Worm (Caenorhabditis elegans) whole organism, young adult: ENCODE data around the gene ins-8.

Experiments
- C17E4.6 ChIP-seq: fragments of 200-800 bp; sonication (Bioruptor generic); IDR thresholded peaks from 2 replicates; pipeline ENCODE4 v1.3.6; 2022; ENCODE audit warnings: missing genetic modification reagents, missing genetic modification characterization, missing compliant biosample characterization
- F57C9.4 ChIP-seq: sonication (generic microtip); optimal IDR thresholded peaks from 2 replicates; lab custom pipeline; 2017; ENCODE audit warnings: mild to moderate bottlenecking, missing genetic modification characterization, missing compliant biosample characterization
- Y95B8A.8 ChIP-seq: fragments of 200-800 bp; sonication (Bioruptor generic); IDR thresholded peaks from 2 replicates; pipeline ENCODE4 v1.3.6; 2022; ENCODE audit warnings: missing genetic modification reagents, missing genetic modification characterization, missing compliant biosample characterization
- akir-1 ChIP-seq: fragments of 200-800 bp; sonication (Bioruptor generic); optimal IDR thresholded peaks from 2 replicates; lab custom pipeline; 2018; ENCODE audit warnings: mild to moderate bottlenecking, missing genetic modification characterization, moderate library complexity, missing compliant biosample characterization
- bed-2 ChIP-seq: fragments of 200-800 bp; sonication (Bioruptor generic); IDR thresholded peaks from 2 replicates; pipeline ENCODE4 v1.3.6; 2022; ENCODE audit warnings: missing genetic modification reagents, missing genetic modification characterization, missing compliant biosample characterization
- cebp-2 ChIP-seq: fragments of 200-800 bp; sonication (Bioruptor generic); IDR thresholded peaks from 2 replicates; pipeline ENCODE4 v1.3.6; 2022; ENCODE audit warnings: missing genetic modification characterization, missing compliant biosample characterization
- ets-4 ChIP-seq: fragments of 200-800 bp; sonication (Bioruptor generic); optimal IDR thresholded peaks from 2 replicates; lab custom pipeline; 2018; ENCODE audit warnings: mild to moderate bottlenecking, missing genetic modification characterization, missing compliant biosample characterization
- pha-4 ChIP-seq: fragments of 150-350 bp; sonication (generic microtip); optimal IDR thresholded peaks from 2 replicates; lab custom pipeline; 2014; ENCODE audit warnings: missing biosample characterization, missing genetic modification reagents, missing genetic modification characterization
- snpc-3.4 ChIP-seq: sonication (generic microtip); optimal IDR thresholded peaks from 2 replicates; lab custom pipeline; 2017; ENCODE audit warnings: missing genetic modification characterization, mild to moderate bottlenecking, missing compliant biosample characterization, antibody characterized with exemption, moderate library complexity, missing genotype, missing genetic modification reagents
- unc-62 ChIP-seq: fragments of 150-350 bp; optimal IDR thresholded peaks from 2 replicates; lab custom pipeline; 2014; ENCODE audit warnings: missing biosample characterization, missing genetic modification reagents, missing genetic modification characterization
- ztf-22 ChIP-seq: fragments of 200-800 bp; sonication (Bioruptor generic); optimal IDR thresholded peaks from 2 replicates; lab custom pipeline; 2018; ENCODE audit warnings: mild to moderate bottlenecking, missing genetic modification characterization, moderate library complexity, missing compliant biosample characterization

DNA sequence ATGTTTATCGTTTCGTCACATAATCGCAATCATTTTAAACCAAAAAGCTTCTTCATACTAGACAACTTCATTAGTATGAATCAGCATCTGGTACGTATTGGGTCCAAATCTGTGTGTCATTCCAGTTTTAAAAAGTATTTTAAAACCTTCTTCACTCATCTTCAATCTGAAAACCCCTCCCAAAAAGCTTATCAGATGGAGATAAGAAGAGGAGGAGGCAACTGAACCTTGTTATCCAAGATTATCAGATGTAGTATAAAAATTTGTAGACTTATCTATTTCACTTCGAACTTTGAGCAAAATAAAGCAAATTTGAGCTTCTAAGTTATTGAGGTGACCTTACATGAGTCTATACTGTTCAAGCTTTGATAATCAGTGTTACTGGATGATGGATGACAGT is 29.1 kb upstream of the ins-8 start, which contains the start of gene nhr-38:
- TF ChIP-seq Y95B8A.8 (GFP tag; lab: Robert Waterston, UW): no peak
- no peak for TF ChIP-seq F57C9.4 (tag; lab: Kevin White, UChicago)
- no peak for TF ChIP-seq cebp-2 (GFP tag; lab: Robert Waterston, UW)
- TF ChIP-seq ztf-22 (GFP tag; lab: Kevin White, UChicago): no peak
- TF ChIP-seq unc-62 (GFP tag; lab: Kevin White, UChicago): no peak
- TF ChIP-seq snpc-3.4 (tag; lab: Kevin White, UChicago): no peak
- no peak for TF ChIP-seq bed-2 (GFP tag; lab: Robert Waterston, UW)
- TF ChIP-seq akir-1 (GFP tag; lab: Kevin White, UChicago): no peak
- no peak for TF ChIP-seq C17E4.6
- TF ChIP-seq ets-4 (GFP tag; lab: Kevin White, UChicago): no peak
- no peak for TF ChIP-seq pha-4 (tag; lab: Kevin White, UChicago)
